Fruit fly (Drosophila melanogaster) whole organism, embryonic: ENCODE results near the gene CG43354.
A peak's percentile ranks its signal among the peaks of the same experiment; 100 is the strongest.

Source experiments
- CG10366 ChIP-seq: fragments of 200-800 bp; sonication (Bioruptor generic); IDR thresholded peaks from 2 replicates; pipeline ENCODE4 v1.3.6; 2022; ENCODE audit warnings: missing biosample characterization, missing genetic modification characterization
- CG12769 ChIP-seq: fragments of 200-800 bp; sonication (Bioruptor generic); optimal IDR thresholded peaks from 2 replicates; lab custom pipeline; 2019; ENCODE audit warnings: missing biosample characterization, mild to moderate bottlenecking, missing genetic modification characterization, moderate library complexity
- CG13624 ChIP-seq: fragments of 200-800 bp; sonication (Bioruptor generic); optimal IDR thresholded peaks from 2 replicates; lab custom pipeline; 2016; ENCODE audit warnings: missing biosample characterization, missing genetic modification characterization
- CG14667 ChIP-seq: fragments of 200-800 bp; sonication (Bioruptor generic); IDR thresholded peaks from 2 replicates; pipeline ENCODE4 v1.3.6; 2022; ENCODE audit warnings: missing biosample characterization, missing genetic modification characterization
- CG14965 ChIP-seq: fragments of 200-800 bp; sonication (Bioruptor generic); optimal IDR thresholded peaks from 2 replicates; lab custom pipeline; 2016; ENCODE audit warnings: missing biosample characterization, missing genetic modification characterization, borderline replicate concordance
- CG17328 ChIP-seq: fragments of 200-800 bp; sonication (Bioruptor generic); IDR thresholded peaks from 2 replicates; pipeline ENCODE4 v1.3.6; 2022; ENCODE audit warnings: missing biosample characterization, missing genetic modification characterization
- CG17361 ChIP-seq: fragments of 200-800 bp; sonication (Bioruptor generic); IDR thresholded peaks from 3 replicates; pipeline ENCODE4 v1.3.6; 2022; ENCODE audit warnings: missing biosample characterization, missing genetic modification characterization
- CG18619 ChIP-seq: fragments of 200-800 bp; sonication (Bioruptor generic); optimal IDR thresholded peaks from 3 replicates; lab custom pipeline; 2017; ENCODE audit warnings: missing biosample characterization, mild to moderate bottlenecking, missing genetic modification characterization
- CG2116 ChIP-seq: fragments of 200-800 bp; sonication (Bioruptor generic); optimal IDR thresholded peaks from 3 replicates; lab custom pipeline; 2018; ENCODE audit warnings: missing biosample characterization, mild to moderate bottlenecking, missing genetic modification characterization
- CG2199 ChIP-seq: fragments of 200-800 bp; sonication (Bioruptor generic); IDR thresholded peaks from 3 replicates; pipeline ENCODE4 v1.3.6; 2022; ENCODE audit warnings: missing biosample characterization, missing genetic modification characterization
- CG31224 ChIP-seq: fragments of 200-800 bp; sonication (Bioruptor generic); IDR thresholded peaks from 2 replicates; pipeline ENCODE4 v1.3.6; 2022; ENCODE audit warnings: missing biosample characterization, missing genetic modification characterization
- CG34224 ChIP-seq: fragments of 200-800 bp; sonication (Bioruptor generic); IDR thresholded peaks from 3 replicates; pipeline ENCODE4 v1.3.6; 2022; ENCODE audit warnings: missing biosample characterization, missing genetic modification characterization; ENCODE audit not compliant: partially characterized antibody
- CG3726 ChIP-seq: fragments of 200-800 bp; sonication (Bioruptor generic); IDR thresholded peaks from 3 replicates; pipeline ENCODE4, ENCODE4 v1.3.6; 2022; ENCODE audit warnings: missing biosample characterization, missing genetic modification characterization
- CG4617 ChIP-seq: fragments of 200-800 bp; sonication (Bioruptor generic); optimal IDR thresholded peaks from 3 replicates; lab custom pipeline; 2016; ENCODE audit warnings: missing biosample characterization, missing genetic modification characterization, borderline replicate concordance
- CG6854 ChIP-seq: fragments of 200-800 bp; sonication (Bioruptor generic); optimal IDR thresholded peaks from 3 replicates; lab custom pipeline; 2017; ENCODE audit warnings: missing biosample characterization, mild to moderate bottlenecking, missing genetic modification characterization
- CG7556 ChIP-seq: fragments of 200-800 bp; sonication (Bioruptor generic); optimal IDR thresholded peaks from 2 replicates; lab custom pipeline; 2017; ENCODE audit warnings: missing biosample characterization, mild to moderate bottlenecking, missing genetic modification characterization
- CG7786 ChIP-seq: fragments of 200-800 bp; sonication (Bioruptor generic); optimal IDR thresholded peaks from 2 replicates; lab custom pipeline; 2016; ENCODE audit warnings: missing biosample characterization, missing genetic modification characterization
- CG8290 ChIP-seq, 3 experiments: fragments of 200-800 bp; sonication (Bioruptor generic); optimal IDR thresholded peaks; 2 replicates each; lab custom pipeline; 2016 to 2019; ENCODE audit warnings: missing biosample characterization in 3 of 3, missing genetic modification characterization in 3 of 3, mild to moderate bottlenecking in 2 of 3, moderate library complexity in 1 of 3
- CG8765 ChIP-seq: fragments of 200-800 bp; sonication (Bioruptor generic); IDR thresholded peaks from 2 replicates; pipeline ENCODE4 v1.3.6; 2022; ENCODE audit warnings: missing biosample characterization, missing genetic modification characterization
- CG9609 ChIP-seq: fragments of 200-800 bp; sonication (Bioruptor generic); optimal IDR thresholded peaks from 3 replicates; lab custom pipeline; 2016; ENCODE audit warnings: missing biosample characterization, missing genetic modification characterization
- Dip3 ChIP-seq: fragments of 200-800 bp; sonication (Bioruptor generic); optimal IDR thresholded peaks from 3 replicates; lab custom pipeline; 2016; ENCODE audit warnings: missing biosample characterization, missing genetic modification characterization
- Fer1 ChIP-seq: fragments of 200-800 bp; sonication (Bioruptor generic); optimal IDR thresholded peaks from 2 replicates; lab custom pipeline; 2017; ENCODE audit warnings: missing biosample characterization, mild to moderate bottlenecking, missing genetic modification characterization
- HLH4C ChIP-seq: fragments of 200-800 bp; sonication (Bioruptor generic); IDR thresholded peaks from 3 replicates; pipeline ENCODE4 v1.3.6; 2022; ENCODE audit warnings: missing biosample characterization, missing genetic modification characterization; ENCODE audit not compliant: partially characterized antibody
- Mes4 ChIP-seq: fragments of 200-800 bp; sonication (Bioruptor generic); optimal IDR thresholded peaks from 2 replicates; lab custom pipeline; 2016; ENCODE audit warnings: missing biosample characterization, missing genetic modification characterization
- NK7.1 ChIP-seq: fragments of 200-800 bp; sonication (Bioruptor generic); optimal IDR thresholded peaks from 3 replicates; lab custom pipeline; 2016; ENCODE audit warnings: missing biosample characterization, missing genetic modification characterization
- Nf-YC ChIP-seq: fragments of 200-800 bp; optimal IDR thresholded peaks from 3 replicates; lab custom pipeline; 2019; ENCODE audit warnings: missing biosample characterization, mild to moderate bottlenecking, missing genetic modification characterization, moderate library complexity
- Sin3A ChIP-seq: fragments of >200 bp; optimal IDR thresholded peaks from 2 replicates; lab custom pipeline; 2018
- Sox100B ChIP-seq: fragments of 200-800 bp; sonication (Bioruptor generic); optimal IDR thresholded peaks from 3 replicates; lab custom pipeline; 2018; ENCODE audit warnings: missing biosample characterization, mild to moderate bottlenecking, missing genetic modification characterization
- Sox102F ChIP-seq: fragments of 200-800 bp; sonication (Bioruptor generic); optimal IDR thresholded peaks from 2 replicates; lab custom pipeline; 2018; ENCODE audit warnings: missing biosample characterization, mild to moderate bottlenecking, missing genetic modification characterization, moderate library complexity
- TFAM ChIP-seq: fragments of 200-800 bp; sonication (Bioruptor generic); optimal IDR thresholded peaks from 2 replicates; lab custom pipeline; 2017; ENCODE audit warnings: missing biosample characterization, missing genetic modification characterization, inconsistent platforms
- Usf ChIP-seq: fragments of 200-800 bp; sonication (Bioruptor generic); optimal IDR thresholded peaks from 2 replicates; lab custom pipeline; 2017; ENCODE audit warnings: missing genotype, missing biosample characterization, missing genetic modification characterization
- YL-1 ChIP-seq: fragments of 200-800 bp; sonication (Bioruptor generic); optimal IDR thresholded peaks from 3 replicates; lab custom pipeline; 2017; ENCODE audit warnings: missing biosample characterization, mild to moderate bottlenecking, missing genetic modification characterization
- corto ChIP-seq: fragments of 200-800 bp; sonication (Bioruptor generic); optimal IDR thresholded peaks from 2 replicates; lab custom pipeline; 2016; ENCODE audit warnings: missing biosample characterization, mild to moderate bottlenecking, missing genetic modification characterization, moderate library complexity
- cwo ChIP-seq: fragments of 200-800 bp; sonication (Bioruptor generic); optimal IDR thresholded peaks from 3 replicates; lab custom pipeline; 2017; ENCODE audit warnings: missing biosample characterization, missing genetic modification characterization, mild to moderate bottlenecking, moderate library complexity, missing genetic modification reagents
- emc ChIP-seq: fragments of 200-800 bp; sonication (Bioruptor generic); optimal IDR thresholded peaks from 2 replicates; lab custom pipeline; 2016; ENCODE audit warnings: missing biosample characterization, missing genetic modification characterization
- ems ChIP-seq: fragments of 200-800 bp; sonication (Bioruptor generic); optimal IDR thresholded peaks from 3 replicates; lab custom pipeline; 2016; ENCODE audit warnings: missing biosample characterization, missing genetic modification characterization
- ewg ChIP-seq: fragments of 200-800 bp; sonication (Bioruptor generic); optimal IDR thresholded peaks from 3 replicates; lab custom pipeline; 2017; ENCODE audit warnings: mild to moderate bottlenecking, missing biosample characterization, missing genetic modification reagents, missing genetic modification characterization
- gem ChIP-seq: fragments of 200-800 bp; sonication (Bioruptor generic); optimal IDR thresholded peaks from 2 replicates; lab custom pipeline; 2019; ENCODE audit warnings: missing biosample characterization, mild to moderate bottlenecking, missing genetic modification characterization, moderate library complexity
- grau ChIP-seq: fragments of 200-800 bp; optimal IDR thresholded peaks from 3 replicates; lab custom pipeline; 2019; ENCODE audit warnings: missing biosample characterization, mild to moderate bottlenecking, missing genetic modification characterization, moderate library complexity
- jumu ChIP-seq: fragments of 200-800 bp; sonication (Bioruptor generic); optimal IDR thresholded peaks from 3 replicates; lab custom pipeline; 2016; ENCODE audit warnings: missing biosample characterization, missing genetic modification characterization
- maf-S ChIP-seq: fragments of 200-800 bp; sonication (Bioruptor generic); optimal IDR thresholded peaks from 2 replicates; lab custom pipeline; 2016; ENCODE audit warnings: missing biosample characterization, missing genetic modification characterization
- mirr ChIP-seq: fragments of 200-800 bp; sonication (Bioruptor generic); optimal IDR thresholded peaks from 3 replicates; lab custom pipeline; 2018; ENCODE audit warnings: missing biosample characterization, mild to moderate bottlenecking, missing genetic modification characterization
- org-1 ChIP-seq: fragments of 200-800 bp; sonication (Bioruptor generic); optimal IDR thresholded peaks from 2 replicates; lab custom pipeline; 2017; ENCODE audit warnings: missing biosample characterization, missing genetic modification characterization
- prd ChIP-seq, 3 experiments: fragments of >200 bp in 2 of 3; fragments of 200-800 bp in 1 of 3; sonication (Bioruptor generic) in 1 of 3; optimal IDR thresholded peaks in 2 of 3; IDR thresholded peaks in 1 of 3; 2 replicates in 2 of 3; 3 replicates in 1 of 3; pipeline versions ENCODE4 v1.3.6 to Lab custom; 2017 to 2022; ENCODE audit warnings: missing biosample characterization in 1 of 3, missing genetic modification characterization in 1 of 3
- salm ChIP-seq: fragments of 200-800 bp; sonication (Bioruptor generic); optimal IDR thresholded peaks from 2 replicates; lab custom pipeline; 2018; ENCODE audit warnings: missing biosample characterization, mild to moderate bottlenecking, missing genetic modification characterization
- sisA ChIP-seq: fragments of 200-800 bp; sonication (Bioruptor generic); IDR thresholded peaks from 2 replicates; pipeline ENCODE4 v1.3.6; 2022; ENCODE audit warnings: missing biosample characterization, missing genetic modification characterization
- sob ChIP-seq: fragments of 200-800 bp; sonication (Bioruptor generic); IDR thresholded peaks from 2 replicates; pipeline ENCODE4 v1.3.6; 2022; ENCODE audit warnings: missing biosample characterization, missing genetic modification characterization
- ssp ChIP-seq: fragments of 200-800 bp; sonication (Bioruptor generic); IDR thresholded peaks from 2 replicates; pipeline ENCODE4 v1.3.6; 2022; ENCODE audit warnings: missing biosample characterization, missing genetic modification characterization
- ttk ChIP-seq: fragments of 200-800 bp; sonication (Bioruptor generic); IDR thresholded peaks from 2 replicates; pipeline ENCODE4 v2.1.2; 2022; ENCODE audit warnings: missing biosample characterization, missing genetic modification characterization
- zen2 ChIP-seq: fragments of 200-800 bp; sonication (Bioruptor generic); IDR thresholded peaks from 3 replicates; pipeline ENCODE4 v1.3.6; 2022; ENCODE audit warnings: missing biosample characterization, missing genetic modification characterization; ENCODE audit not compliant: partially characterized antibody

Gene CG43354

DNA sequence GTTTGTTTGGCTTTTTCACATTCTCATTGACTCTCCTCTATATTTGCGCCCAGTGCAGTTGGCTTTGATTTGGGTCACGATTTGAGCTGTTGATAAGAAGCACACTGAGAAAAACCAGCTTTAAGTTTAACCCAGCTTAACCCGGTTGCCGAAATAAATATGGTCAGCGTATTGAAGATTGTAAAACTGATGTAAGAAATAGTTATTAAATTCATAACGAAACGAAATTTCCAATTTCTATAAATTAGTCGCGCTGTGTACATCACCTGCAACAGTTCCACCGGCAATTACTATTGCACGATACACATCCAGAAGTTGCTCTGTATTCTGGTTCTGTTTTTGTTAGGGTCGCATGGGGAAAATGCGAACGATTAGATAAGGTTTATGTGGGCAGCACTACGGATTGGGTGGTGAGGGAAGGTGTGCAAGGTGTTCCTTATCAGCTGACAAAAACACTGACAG lies 15.9 kb upstream of the CG43354 start (continued):
- TF ChIP-seq HLH4C (GFP tag; lab: Robert Waterston, UW): no peak
- TF ChIP-seq CG4617 (GFP tag; lab: Kevin White, UChicago): peak; percentile 53
- peak; percentile 59 for TF ChIP-seq Usf
- TF ChIP-seq CG3726 (GFP tag; lab: Robert Waterston, UW): peak; percentile 77; the same call in 2 of the 3 replicates
- peak; percentile 94 for TF ChIP-seq CG2199 (GFP tag; lab: Robert Waterston, UW)
- peak; percentile 78 for TF ChIP-seq ewg (GFP tag; lab: Kevin White, UChicago)
- TF ChIP-seq CG31224: peak; percentile 38; the same call in 1 of the 2 replicates
- peak; percentile 75 for TF ChIP-seq Fer1
- peak; percentile 67 for TF ChIP-seq Dip3 (GFP tag; lab: Kevin White, UChicago)
- TF ChIP-seq Nf-YC (tag; lab: Kevin White, UChicago): peak; percentile 43
- TF ChIP-seq CG17328: peak; percentile 90
- peak; percentile 71 for TF ChIP-seq CG18619 (GFP tag; lab: Kevin White, UChicago)
- TF ChIP-seq emc (GFP tag; lab: Kevin White, UChicago): no peak
- peak; percentile 89 for TF ChIP-seq sisA
- no peak for TF ChIP-seq corto (GFP tag; lab: Kevin White, UChicago)
- TF ChIP-seq org-1 (GFP tag; lab: Kevin White, UChicago): peak; percentile 71
- TF ChIP-seq Sox100B (GFP tag; lab: Kevin White, UChicago): peak; percentile 84
- TF ChIP-seq CG14965: peak; percentile 5
- no peak for TF ChIP-seq CG34224 (GFP tag; lab: Robert Waterston, UW)
- peak; percentile 39 for TF ChIP-seq mirr (GFP tag; lab: Kevin White, UChicago)
- TF ChIP-seq Sin3A: no peak
- peak; percentile 93 for TF ChIP-seq CG12769 (tag; lab: Kevin White, UChicago)
- peak; percentile 83 for TF ChIP-seq CG9609 (GFP tag; lab: Kevin White, UChicago)
- TF ChIP-seq zen2 (GFP tag; lab: Robert Waterston, UW): no peak
- no peak for TF ChIP-seq CG6854 (GFP tag; lab: Kevin White, UChicago)
- TF ChIP-seq CG7556 (GFP tag; lab: Kevin White, UChicago): peak; percentile 82
- TF ChIP-seq NK7.1 (GFP tag; lab: Kevin White, UChicago): peak; percentile 62
- peak; percentile 71 for TF ChIP-seq salm (tag; lab: Kevin White, UChicago)
- no peak for TF ChIP-seq CG8765 (GFP tag; lab: Robert Waterston, UW)
- peak; percentile 82 for TF ChIP-seq grau (tag; lab: Kevin White, UChicago)
- TF ChIP-seq CG10366 (GFP tag; lab: Robert Waterston, UW): peak; percentile 89
- TF ChIP-seq Mes4 (GFP tag; lab: Kevin White, UChicago): peak; percentile 82
- no peak for TF ChIP-seq TFAM
- peak; percentile 67 for TF ChIP-seq cwo (GFP tag; lab: Kevin White, UChicago)
- peak; percentile 92 for TF ChIP-seq gem
- TF ChIP-seq jumu (GFP tag; lab: Kevin White, UChicago): peak; percentile 82
- peak; percentile 25 for TF ChIP-seq YL-1 (GFP tag; lab: Kevin White, UChicago)
- no peak; the same call in 1 of the 2 replicates for TF ChIP-seq CG14667
- TF ChIP-seq maf-S (GFP tag; lab: Kevin White, UChicago): peak; percentile 61
- TF ChIP-seq prd (optimal IDR thresholded peaks at IDR 0.05; lab: Kevin White, UChicago): no peak
- TF ChIP-seq prd (GFP tag; IDR thresholded peaks at IDR 0.05; lab: Robert Waterston, UW): peak; percentile 87
- TF ChIP-seq Sox102F: peak; percentile 91
- peak; percentile 67 for TF ChIP-seq CG8290 (GFP tag; optimal IDR thresholded peaks at IDR 0.05; lab: Kevin White, UChicago)
- TF ChIP-seq CG8290 (tag; optimal IDR thresholded peaks at IDR 0.05; lab: Kevin White, UChicago): peak in 1 of 2 experiments; percentile 87
- peak; percentile 90 for TF ChIP-seq CG17361 (GFP tag; lab: Robert Waterston, UW)
- TF ChIP-seq CG2116 (GFP tag; lab: Kevin White, UChicago): peak; percentile 27
- peak; percentile 83 for TF ChIP-seq ttk (GFP tag; lab: Robert Waterston, UW)
- TF ChIP-seq sob (GFP tag; lab: Robert Waterston, UW): peak; percentile 92
- peak; percentile 80 for TF ChIP-seq CG7786 (GFP tag; lab: Kevin White, UChicago)
- TF ChIP-seq CG13624: peak; percentile 64
- TF ChIP-seq ssp (GFP tag; lab: Robert Waterston, UW): peak; percentile 75
- peak; percentile 79 for TF ChIP-seq ems
